Worm (Caenorhabditis elegans): ENCODE results near the gene H41C03.2.

Gene H41C03.2

DNA sequence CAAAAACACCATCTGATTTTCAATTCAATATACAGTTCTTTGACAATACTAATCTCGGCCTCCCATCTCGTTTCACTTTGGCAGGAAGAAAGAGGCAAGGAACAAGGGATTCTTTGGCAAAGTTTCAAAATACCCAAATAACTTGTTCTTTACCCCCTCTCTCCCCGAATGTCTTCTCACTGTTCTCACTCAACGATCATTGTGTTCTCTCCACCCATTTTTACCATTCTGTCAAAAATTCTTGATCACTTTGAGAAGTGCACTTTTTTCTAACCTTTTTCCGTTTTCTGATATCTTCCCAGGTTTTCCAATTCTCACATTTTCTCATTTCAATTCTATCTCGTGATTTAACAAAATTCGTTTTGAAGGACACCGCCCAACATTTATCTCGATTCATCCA lies 2.2 kb upstream of the H41C03.2 start, which contains the start of gene H41C03.1:
TSS of gene H41C03.1 (plus strand) at position 301 of the 400 bp plus-strand sequence.
- TF ChIP-seq nhr-23 (tag; optimal IDR thresholded peaks at IDR 0.05) (no peak), nhr-28 (tag; optimal IDR thresholded peaks at IDR 0.05) (no peak), fos-1 (tag; optimal IDR thresholded peaks at IDR 0.05) (no peak), nhr-12 (tag; optimal IDR thresholded peaks at IDR 0.05) (no peak), ceh-9 (tag; optimal IDR thresholded peaks at IDR 0.05) (no peak), aly-2 (tag; optimal IDR thresholded peaks at IDR 0.05) (no peak), lsy-12 (tag; optimal IDR thresholded peaks at IDR 0.05) (no peak), ztf-11 (tag; optimal IDR thresholded peaks at IDR 0.05) (no peak), zag-1 (tag; optimal IDR thresholded peaks at IDR 0.05) (no peak), ceh-28 (tag; optimal IDR thresholded peaks at IDR 0.05) (no peak), ceh-82 (tag; optimal IDR thresholded peaks at IDR 0.05) (no peak), nfya-1 (tag; optimal IDR thresholded peaks at IDR 0.05; ENCODE audit: insufficient read depth) (no peak), lin-15B (tag; optimal IDR thresholded peaks at IDR 0.05) (no peak), nhr-77 (tag; optimal IDR thresholded peaks at IDR 0.05) (no peak), nhr-25 (tag; optimal IDR thresholded peaks at IDR 0.05) (no peak), mml-1 (tag; optimal IDR thresholded peaks at IDR 0.05) (no peak), elt-3 (tag; optimal IDR thresholded peaks at IDR 0.05) (no peak)

DNA sequence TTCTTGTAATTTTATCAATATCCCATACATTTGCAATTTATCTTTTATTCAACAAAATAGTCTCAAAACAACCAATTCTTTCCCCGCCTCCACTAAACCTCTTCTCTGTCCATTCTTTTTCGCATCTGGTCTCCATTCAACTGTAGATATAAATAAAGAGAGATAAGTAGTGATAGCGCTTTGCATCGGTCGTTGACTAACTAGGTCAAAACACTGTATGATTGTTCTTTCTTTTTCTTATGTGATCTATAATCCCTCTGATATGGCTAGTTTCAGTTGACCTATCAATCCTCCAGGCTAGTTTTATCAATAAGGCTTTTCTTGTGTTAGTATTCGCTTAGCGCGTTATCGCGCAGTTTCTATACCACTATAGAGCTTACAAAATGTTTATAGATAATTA lies 1.4 kb upstream of the H41C03.2 start:
- TF ChIP-seq ceh-28 (tag; optimal IDR thresholded peaks at IDR 0.05) = peak; percentile 20
- TF ChIP-seq ztf-11 (tag; optimal IDR thresholded peaks at IDR 0.05) = no peak
- peak; percentile 31 for TF ChIP-seq nhr-43 (tag; optimal IDR thresholded peaks at IDR 0.05; ENCODE audit: poor library complexity, severe bottlenecking)
- TF ChIP-seq eor-1 (tag; optimal IDR thresholded peaks at IDR 0.05) = no peak
- no peak for TF ChIP-seq nhr-237 (tag; optimal IDR thresholded peaks at IDR 0.05)
- peak in 2 of 3 experiments; percentile 42 to 53 for TF ChIP-seq elt-3 (tag; optimal IDR thresholded peaks at IDR 0.05)
- no peak for TF ChIP-seq pqm-1 (tag; optimal IDR thresholded peaks at IDR 0.05)
- TF ChIP-seq egl-5 (tag; optimal IDR thresholded peaks at IDR 0.05) = no peak
- TF ChIP-seq mdl-1 (tag; optimal IDR thresholded peaks at IDR 0.05) = no peak
- TF ChIP-seq mml-1 (tag; optimal IDR thresholded peaks at IDR 0.05) = no peak
- no peak for TF ChIP-seq nhr-67 (tag; optimal IDR thresholded peaks at IDR 0.05)
- TF ChIP-seq egl-27 (tag; optimal IDR thresholded peaks at IDR 0.05) = no peak
- TF ChIP-seq R02D3.7 (tag; optimal IDR thresholded peaks at IDR 0.05) = no peak
- TF ChIP-seq tbx-2 (tag; optimal IDR thresholded peaks at IDR 0.05) = no peak
- peak; percentile 91 for TF ChIP-seq nhr-23 (tag; optimal IDR thresholded peaks at IDR 0.05)
- no peak for TF ChIP-seq hmg-11 (tag; optimal IDR thresholded peaks at IDR 0.05)

DNA sequence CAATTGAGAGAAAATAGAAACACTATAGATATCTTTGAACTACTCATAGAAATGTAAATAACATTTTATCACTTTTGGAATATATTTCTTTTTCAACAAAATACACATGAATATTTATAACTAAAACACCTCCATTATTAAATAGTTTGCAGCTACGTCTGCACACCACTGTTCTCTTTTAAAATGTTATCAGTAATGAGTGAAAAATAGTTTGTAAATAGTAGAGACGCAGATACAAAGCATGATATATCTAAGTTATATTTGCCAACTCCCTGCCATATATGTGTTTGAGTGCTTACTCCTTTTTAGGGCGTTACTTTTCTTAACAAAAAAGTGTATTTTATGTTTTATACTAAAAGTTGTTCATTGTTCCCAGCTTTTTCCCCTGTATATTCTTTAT lies 5.7 kb downstream of the H41C03.2 start:
- TF ChIP-seq elt-2 (tag; optimal IDR thresholded peaks at IDR 0.05) (peak; percentile 70), elt-3 (tag; optimal IDR thresholded peaks at IDR 0.05) (no peak), nhr-28 (tag; optimal IDR thresholded peaks at IDR 0.05) (no peak), pqm-1 (tag; optimal IDR thresholded peaks at IDR 0.05) (peak; percentile 5), pha-4 (tag; optimal IDR thresholded peaks at IDR 0.05) (peak; percentile 68)

DNA sequence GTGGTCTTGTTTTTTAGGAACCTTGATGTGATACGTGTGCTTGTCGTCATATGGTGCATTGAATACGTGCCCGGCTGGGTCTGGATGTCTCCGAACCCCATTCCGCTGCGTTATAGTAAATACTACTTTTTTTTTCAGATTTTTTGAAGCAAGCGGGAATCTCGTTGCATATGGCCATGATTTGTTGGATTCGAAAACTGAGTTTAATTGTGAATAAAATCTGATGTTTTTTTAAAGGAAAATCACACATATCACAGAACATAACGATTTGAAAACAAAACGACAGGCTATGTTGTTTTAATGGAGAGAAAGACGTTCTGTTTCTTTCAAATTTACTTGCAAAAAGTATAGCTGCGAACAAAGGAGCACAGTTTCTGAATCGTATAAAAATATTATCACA lies 6.5 kb downstream of the H41C03.2 start, which contains the start of the genes ZK1248.17 and H41C03.3:
TSS of gene ZK1248.17 (minus strand) at position 101 of the 400 bp plus-strand sequence.
TSS of gene H41C03.3 (plus strand) at position 337 of the 400 bp plus-strand sequence.
- no peak for TF ChIP-seq nhr-43 (tag; optimal IDR thresholded peaks at IDR 0.05; ENCODE audit: poor library complexity, severe bottlenecking)
- TF ChIP-seq zag-1 (tag; optimal IDR thresholded peaks at IDR 0.05) = no peak
- TF ChIP-seq elt-2 (tag; optimal IDR thresholded peaks at IDR 0.05) = no peak
- TF ChIP-seq fkh-10 (GFP tag; optimal IDR thresholded peaks at IDR 0.05) = no peak
- no peak for TF ChIP-seq aly-2 (tag; optimal IDR thresholded peaks at IDR 0.05)
- no peak for TF ChIP-seq sea-2 (GFP tag; optimal IDR thresholded peaks at IDR 0.05)
- no peak for TF ChIP-seq mml-1 (tag; optimal IDR thresholded peaks at IDR 0.05)
- TF ChIP-seq ceh-28 (tag; optimal IDR thresholded peaks at IDR 0.05) = no peak

DNA sequence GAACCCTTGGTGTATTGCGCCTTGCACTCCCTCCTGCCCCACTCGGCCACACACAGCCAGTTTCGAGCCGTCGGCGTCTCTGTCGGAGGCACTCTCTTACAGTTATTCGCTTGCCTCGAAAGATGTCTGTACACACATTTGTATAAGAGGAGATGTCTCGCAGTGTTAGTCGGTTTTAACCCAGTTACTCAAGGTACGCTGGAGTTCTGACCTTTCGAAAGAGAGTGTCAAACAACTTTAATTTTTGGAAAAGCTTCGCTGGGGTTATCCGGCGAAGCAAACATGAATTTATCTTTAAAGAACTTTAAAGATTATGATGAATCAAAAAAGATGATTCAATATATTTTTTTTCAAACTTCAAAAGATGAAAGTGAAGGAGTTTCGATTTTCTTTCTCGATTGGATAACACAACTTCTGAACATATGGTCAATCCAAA lies 7.2 kb downstream of the H41C03.2 start:
- peak; percentile 99 for TF ChIP-seq elt-2 (tag; optimal IDR thresholded peaks at IDR 0.05)
- TF ChIP-seq snpc-4 (tag; optimal IDR thresholded peaks at IDR 0.05) = peak; percentile 100
- TF ChIP-seq nhr-12 (tag; optimal IDR thresholded peaks at IDR 0.05) = peak; percentile 45
- TF ChIP-seq zag-1 (tag; optimal IDR thresholded peaks at IDR 0.05) = peak; percentile 95
- peak; percentile 97 for TF ChIP-seq ceh-28 (tag; optimal IDR thresholded peaks at IDR 0.05)
- TF ChIP-seq nhr-11 (tag; optimal IDR thresholded peaks at IDR 0.05) = peak; percentile 94
- peak; percentile 96 for TF ChIP-seq aly-2 (tag; optimal IDR thresholded peaks at IDR 0.05)
- peak in 2 of 3 experiments; percentile 91 to 97 for TF ChIP-seq elt-3 (tag; optimal IDR thresholded peaks at IDR 0.05)
- peak; percentile 99 for TF ChIP-seq lin-39 (tag; optimal IDR thresholded peaks at IDR 0.05)
- no peak for TF ChIP-seq nhr-237 (tag; optimal IDR thresholded peaks at IDR 0.05)
- TF ChIP-seq nhr-67 (tag; optimal IDR thresholded peaks at IDR 0.05) = no peak
- peak; percentile 96 for TF ChIP-seq ceh-82 (tag; optimal IDR thresholded peaks at IDR 0.05)
- peak; percentile 99 for TF ChIP-seq hmg-11 (tag; optimal IDR thresholded peaks at IDR 0.05)
- TF ChIP-seq ama-1 (optimal IDR thresholded peaks at IDR 0.05) = peak; percentile 100
- TF ChIP-seq nhr-25 (tag; optimal IDR thresholded peaks at IDR 0.05) = peak; percentile 99
- peak; percentile 96 for TF ChIP-seq nhr-77 (tag; optimal IDR thresholded peaks at IDR 0.05)
- peak; percentile 87 for TF ChIP-seq fos-1 (tag; optimal IDR thresholded peaks at IDR 0.05)
- TF ChIP-seq lin-15B (tag; optimal IDR thresholded peaks at IDR 0.05) = peak; percentile 82
- peak; percentile 79 for TF ChIP-seq ztf-4 (tag; optimal IDR thresholded peaks at IDR 0.05)
- peak; percentile 73 for TF ChIP-seq unc-39 (tag; optimal IDR thresholded peaks at IDR 0.05)
- peak; percentile 99 for TF ChIP-seq nhr-23 (tag; optimal IDR thresholded peaks at IDR 0.05)
- peak; percentile 92 for TF ChIP-seq egl-5 (tag; optimal IDR thresholded peaks at IDR 0.05)
- TF ChIP-seq pha-4 (tag; optimal IDR thresholded peaks at IDR 0.05) = peak; percentile 99
- no peak for TF ChIP-seq ztf-11 (tag; optimal IDR thresholded peaks at IDR 0.05)
- TF ChIP-seq egl-27 (tag; optimal IDR thresholded peaks at IDR 0.05) = peak; percentile 92
- peak; percentile 75 for TF ChIP-seq mdl-1 (tag; optimal IDR thresholded peaks at IDR 0.05)
- TF ChIP-seq R02D3.7 (tag; optimal IDR thresholded peaks at IDR 0.05) = peak; percentile 96
- TF ChIP-seq nhr-76 (tag; optimal IDR thresholded peaks at IDR 0.05) = peak; percentile 80
- TF ChIP-seq skn-1 (tag; optimal IDR thresholded peaks at IDR 0.05) = peak; percentile 96

All from whole organism, L3 larva.